Worm (Caenorhabditis elegans) whole organism, L1 larva: ENCODE data around the gene ugt-6.

Experiments
- C16A3.4 ChIP-seq: fragments of 150-350 bp; optimal IDR thresholded peaks from 2 replicates; lab custom pipeline; 2014; ENCODE audit warnings: missing biosample characterization, missing genetic modification characterization
- C34B4.2 ChIP-seq: sonication (generic microtip); optimal IDR thresholded peaks from 2 replicates; lab custom pipeline; 2017; ENCODE audit warnings: mild to moderate bottlenecking, missing genetic modification characterization, missing compliant biosample characterization
- Y116A8C.19 ChIP-seq: sonication (generic microtip); optimal IDR thresholded peaks from 2 replicates; lab custom pipeline; 2016; ENCODE audit warnings: missing compliant biosample characterization, missing genetic modification characterization, borderline replicate concordance
- aha-1 ChIP-seq: fragments of 150-350 bp; optimal IDR thresholded peaks from 2 replicates; lab custom pipeline; 2014; ENCODE audit warnings: missing biosample characterization, missing genetic modification characterization
- alr-1 ChIP-seq: fragments of 200-800 bp; sonication (Bioruptor generic); optimal IDR thresholded peaks from 2 replicates; lab custom pipeline; 2018; ENCODE audit warnings: borderline replicate concordance, mild to moderate bottlenecking, missing genetic modification characterization, missing compliant biosample characterization
- aly-2 ChIP-seq: fragments of 150-350 bp; optimal IDR thresholded peaks from 2 replicates; lab custom pipeline; 2014; ENCODE audit warnings: missing biosample characterization, missing genetic modification characterization
- ama-1 ChIP-seq: fragments of 150-350 bp; optimal IDR thresholded peaks from 2 replicates; lab custom pipeline; 2014
- blmp-1 ChIP-seq: fragments of 150-350 bp; optimal IDR thresholded peaks from 2 replicates; lab custom pipeline; 2014; ENCODE audit warnings: missing biosample characterization, missing genetic modification characterization
- ceh-63 ChIP-seq: fragments of 200-800 bp; sonication (Bioruptor generic); optimal IDR thresholded peaks from 2 replicates; lab custom pipeline; 2018; ENCODE audit warnings: mild to moderate bottlenecking, missing genetic modification characterization, missing compliant biosample characterization
- dsc-1 ChIP-seq: sonication (generic microtip); optimal IDR thresholded peaks from 2 replicates; lab custom pipeline; 2016; ENCODE audit warnings: mild to moderate bottlenecking, missing genetic modification characterization, missing compliant biosample characterization
- efl-1 ChIP-seq, 4 experiments: fragments of 150-350 bp; optimal IDR thresholded peaks in 3 of 4; peaks in 1 of 4; 1 replicate in 1 of 4; 2 replicates in 3 of 4; lab custom pipeline; 2014; ENCODE audit warnings: missing biosample characterization in 2 of 4, missing genetic modification characterization in 2 of 4, missing genetic modification reagents in 2 of 4
- efl-3 ChIP-seq: fragments of 200-800 bp; sonication (Bioruptor generic); optimal IDR thresholded peaks from 2 replicates; lab custom pipeline; 2018; ENCODE audit warnings: mild to moderate bottlenecking, missing genetic modification characterization, missing compliant biosample characterization
- egl-13 ChIP-seq: sonication (generic microtip); optimal IDR thresholded peaks from 2 replicates; lab custom pipeline; 2016; ENCODE audit warnings: missing genotype, missing genetic modification reagents, missing genetic modification characterization, missing compliant biosample characterization
- egl-27 ChIP-seq, 2 experiments: fragments of 150-350 bp in 1 of 2; sonication (generic microtip); optimal IDR thresholded peaks; 3 replicates each; lab custom pipeline; 2017 to 2018; ENCODE audit warnings: missing biosample characterization in 2 of 2, missing genetic modification characterization in 2 of 2, missing genetic modification reagents in 2 of 2
- elt-3 ChIP-seq, 6 experiments: fragments of 150-350 bp in 1 of 6; sonication (generic microtip); optimal IDR thresholded peaks; 2 replicates each; lab custom pipeline; 2017 to 2018; ENCODE audit warnings: missing biosample characterization in 6 of 6, missing genetic modification characterization in 6 of 6, inconsistent platforms in 1 of 6
- ets-5 ChIP-seq: fragments of 200-800 bp; sonication (Bioruptor generic); IDR thresholded peaks from 2 replicates; pipeline ENCODE4 v1.3.6; 2022; ENCODE audit warnings: missing genetic modification characterization, missing compliant biosample characterization
- fkh-4 ChIP-seq: sonication (generic microtip); optimal IDR thresholded peaks from 2 replicates; lab custom pipeline; 2016; ENCODE audit warnings: missing compliant biosample characterization, missing genetic modification characterization, borderline replicate concordance
- grh-1 ChIP-seq: fragments of 200-800 bp; sonication (Bioruptor generic); IDR thresholded peaks from 2 replicates; pipeline ENCODE4 v1.3.6; 2022; ENCODE audit warnings: missing genetic modification reagents, missing genetic modification characterization, missing compliant biosample characterization
- hlh-17 ChIP-seq: fragments of 200-800 bp; sonication (Bioruptor generic); optimal IDR thresholded peaks from 2 replicates; lab custom pipeline; 2018; ENCODE audit warnings: missing genetic modification characterization, mild to moderate bottlenecking, missing compliant biosample characterization, moderate library complexity, borderline replicate concordance
- jun-1 ChIP-seq: fragments of 150-350 bp; optimal IDR thresholded peaks from 2 replicates; lab custom pipeline; 2014; ENCODE audit warnings: missing biosample characterization, missing genetic modification reagents, missing genetic modification characterization
- lsy-2 ChIP-seq, 2 experiments: fragments of 150-350 bp; optimal IDR thresholded peaks; 2 replicates each; lab custom pipeline; 2014; ENCODE audit warnings: missing biosample characterization in 2 of 2, missing genetic modification characterization in 2 of 2
- mef-2 ChIP-seq: fragments of 150-350 bp; optimal IDR thresholded peaks from 2 replicates; lab custom pipeline; 2014; ENCODE audit warnings: missing biosample characterization, missing genetic modification characterization
- mep-1 ChIP-seq: fragments of 150-350 bp; optimal IDR thresholded peaks from 2 replicates; lab custom pipeline; 2014; ENCODE audit warnings: missing biosample characterization, missing genetic modification characterization
- nhr-12 ChIP-seq: sonication (generic microtip); optimal IDR thresholded peaks from 2 replicates; lab custom pipeline; 2017; ENCODE audit warnings: missing biosample characterization, missing genetic modification characterization
- nhr-20 ChIP-seq: sonication (generic microtip); optimal IDR thresholded peaks from 2 replicates; lab custom pipeline; 2016; ENCODE audit warnings: mild to moderate bottlenecking, missing genetic modification characterization, missing compliant biosample characterization
- nhr-237 ChIP-seq: fragments of 150-350 bp; optimal IDR thresholded peaks from 2 replicates; lab custom pipeline; 2014; ENCODE audit warnings: missing biosample characterization, missing genetic modification characterization
- nhr-47 ChIP-seq: sonication (generic microtip); optimal IDR thresholded peaks from 2 replicates; lab custom pipeline; 2016; ENCODE audit warnings: mild to moderate bottlenecking, missing genetic modification characterization, moderate library complexity, missing compliant biosample characterization
- nhr-71 ChIP-seq: sonication (generic microtip); optimal IDR thresholded peaks from 2 replicates; lab custom pipeline; 2016; ENCODE audit warnings: mild to moderate bottlenecking, missing genetic modification characterization, moderate library complexity, missing compliant biosample characterization
- pqm-1 ChIP-seq: sonication (generic microtip); optimal IDR thresholded peaks from 3 replicates; lab custom pipeline; 2017; ENCODE audit warnings: missing biosample characterization, missing genetic modification characterization
- rnt-1 ChIP-seq: sonication (generic microtip); optimal IDR thresholded peaks from 2 replicates; lab custom pipeline; 2016; ENCODE audit warnings: mild to moderate bottlenecking, missing genetic modification characterization, moderate library complexity, missing compliant biosample characterization
- snpc-4 ChIP-seq: fragments of 150-350 bp; optimal IDR thresholded peaks from 2 replicates; lab custom pipeline; 2014; ENCODE audit warnings: missing biosample characterization, missing genetic modification characterization
- swsn-7 ChIP-seq: sonication (generic microtip); optimal IDR thresholded peaks from 2 replicates; lab custom pipeline; 2016; ENCODE audit warnings: missing genetic modification characterization, missing compliant biosample characterization
- tbx-2 ChIP-seq: sonication (generic microtip); optimal IDR thresholded peaks from 2 replicates; lab custom pipeline; 2016; ENCODE audit warnings: missing genetic modification characterization, missing compliant biosample characterization
- tlp-1 ChIP-seq: fragments of 150-350 bp; optimal IDR thresholded peaks from 2 replicates; lab custom pipeline; 2014; ENCODE audit warnings: missing biosample characterization, missing genetic modification characterization
- unc-130 ChIP-seq: fragments of 150-350 bp; optimal IDR thresholded peaks from 2 replicates; lab custom pipeline; 2017; ENCODE audit warnings: missing biosample characterization, missing genetic modification characterization, inconsistent platforms
- unc-62 ChIP-seq: fragments of 150-350 bp; optimal IDR thresholded peaks from 2 replicates; lab custom pipeline; 2014; ENCODE audit warnings: missing biosample characterization, missing genetic modification reagents, missing genetic modification characterization
- vab-15 ChIP-seq: sonication (generic microtip); optimal IDR thresholded peaks from 2 replicates; lab custom pipeline; 2017; ENCODE audit warnings: missing genotype, mild to moderate bottlenecking, missing genetic modification characterization, missing compliant biosample characterization
- xbp-1 ChIP-seq: sonication (generic microtip); optimal IDR thresholded peaks from 2 replicates; lab custom pipeline; 2016; ENCODE audit warnings: missing genetic modification characterization, missing compliant biosample characterization
- ztf-11 ChIP-seq, 2 experiments: sonication (generic microtip); optimal IDR thresholded peaks; 2 replicates each; lab custom pipeline; 2016 to 2017; ENCODE audit warnings: missing genetic modification characterization in 2 of 2, missing biosample characterization in 1 of 2, missing compliant biosample characterization in 1 of 2
- ztf-4 ChIP-seq: fragments of 150-350 bp; optimal IDR thresholded peaks from 2 replicates; lab custom pipeline; 2014; ENCODE audit warnings: missing biosample characterization, missing genetic modification characterization

Gene ugt-6

ce11 chrV:12797992-12798391 is at the start of gene ugt-6:
ugt-6 (minus strand) TSS chrV:12798224.
- TF ChIP-seq unc-62 (GFP tag; lab: Kevin White, UChicago) = no peak
- no peak for TF ChIP-seq ceh-63 (GFP tag; lab: Kevin White, UChicago)
- TF ChIP-seq grh-1 (GFP tag; lab: Robert Waterston, UW) = no peak
- TF ChIP-seq egl-13 (tag; lab: Kevin White, UChicago) = no peak
- TF ChIP-seq nhr-71 = no peak
- no peak for TF ChIP-seq fkh-4 (tag; lab: Kevin White, UChicago)
- no peak for TF ChIP-seq blmp-1 (tag; lab: Kevin White, UChicago)
- TF ChIP-seq tlp-1 (tag; lab: Kevin White, UChicago) = no peak
- TF ChIP-seq pqm-1 = no peak
- TF ChIP-seq xbp-1 (tag; lab: Kevin White, UChicago) = no peak
- TF ChIP-seq snpc-4 (tag; lab: Kevin White, UChicago) = no peak
- no peak for TF ChIP-seq nhr-20 (tag; lab: Kevin White, UChicago)
- no peak for TF ChIP-seq swsn-7 (tag; lab: Kevin White, UChicago)
- no peak for TF ChIP-seq C34B4.2 (tag; lab: Kevin White, UChicago)
- TF ChIP-seq nhr-12 (tag; lab: Kevin White, UChicago) = no peak

ce11 chrV:12845247-12845646 is 47.2 kb upstream of the ugt-6 start, which contains the start of gene C44H9.6:
C44H9.6 (minus strand) TSS chrV:12845347.
- TF ChIP-seq ama-1 (lab: Kevin White, UChicago) = no peak
- no peak for TF ChIP-seq efl-1 (optimal IDR thresholded peaks at IDR 0.05; lab: Kevin White, UChicago)
- peak in 1 of 2 experiments; percentile 67 for TF ChIP-seq efl-1 (GFP tag; optimal IDR thresholded peaks at IDR 0.05 in 1 of 2; lab: Kevin White, UChicago)
- TF ChIP-seq elt-3 (tag; optimal IDR thresholded peaks at IDR 0.05; lab: Kevin White, UChicago) = no peak

ce11 chrV:12844748-12845147 is 46.7 kb upstream of the ugt-6 start:
- TF ChIP-seq jun-1 (tag; lab: Kevin White, UChicago) (no peak), hlh-17 (GFP tag; lab: Kevin White, UChicago) (no peak)

- no peak for TF ChIP-seq mef-2 (tag; lab: Kevin White, UChicago)
- no peak for TF ChIP-seq nhr-237
- no peak for TF ChIP-seq unc-130 (tag; lab: Kevin White, UChicago)
- TF ChIP-seq ets-5 (GFP tag; lab: Robert Waterston, UW) = no peak
- no peak for TF ChIP-seq jun-1 (tag; lab: Kevin White, UChicago)
- no peak for TF ChIP-seq efl-3 (GFP tag; lab: Kevin White, UChicago)
- TF ChIP-seq nhr-12 (tag; lab: Kevin White, UChicago) = no peak
- TF ChIP-seq dsc-1 (tag; lab: Kevin White, UChicago) = no peak
- TF ChIP-seq snpc-4 (tag; lab: Kevin White, UChicago) = no peak
- no peak for TF ChIP-seq vab-15 (tag; lab: Kevin White, UChicago)
- TF ChIP-seq ztf-4 (tag; lab: Kevin White, UChicago) = no peak
- no peak for TF ChIP-seq aha-1 (tag; lab: Kevin White, UChicago)
- TF ChIP-seq nhr-71 = no peak
- no peak for TF ChIP-seq alr-1
- TF ChIP-seq mep-1 (tag; lab: Kevin White, UChicago) = no peak
These were observed 37.4 kb upstream of the ugt-6 start, which contains the start of gene C44H9.4 for ce11 chrV:12835388-12835787. C44H9.4 (plus strand) TSS chrV:12835688.

- no peak for TF ChIP-seq lsy-2 (tag; optimal IDR thresholded peaks at IDR 0.05; lab: Kevin White, UChicago)
- TF ChIP-seq unc-130 (tag; lab: Kevin White, UChicago) = no peak
- TF ChIP-seq swsn-7 (tag; lab: Kevin White, UChicago) = no peak
- no peak for TF ChIP-seq mef-2 (tag; lab: Kevin White, UChicago)
- TF ChIP-seq alr-1 = no peak
- no peak for TF ChIP-seq tbx-2
- TF ChIP-seq Y116A8C.19 = no peak
- no peak for TF ChIP-seq ztf-4 (tag; lab: Kevin White, UChicago)
- no peak for TF ChIP-seq aha-1 (tag; lab: Kevin White, UChicago)
- TF ChIP-seq egl-27 (tag; optimal IDR thresholded peaks at IDR 0.05; lab: Kevin White, UChicago) = no peak
- TF ChIP-seq ztf-11 (tag; optimal IDR thresholded peaks at IDR 0.05; lab: Kevin White, UChicago) = no peak
- TF ChIP-seq C16A3.4 = no peak
- TF ChIP-seq aly-2 (tag; lab: Kevin White, UChicago) = no peak
- TF ChIP-seq pqm-1 = no peak
- no peak for TF ChIP-seq rnt-1
- TF ChIP-seq efl-1 (optimal IDR thresholded peaks at IDR 0.05; lab: Kevin White, UChicago) = no peak
- no peak for TF ChIP-seq efl-1 (GFP tag; optimal IDR thresholded peaks at IDR 0.05 in 1 of 2; lab: Kevin White, UChicago)
- no peak for TF ChIP-seq nhr-47
These were observed 29.2 kb upstream of the ugt-6 start, which contains the start of gene ugt-15 for ce11 chrV:12827219-12827618. ugt-15 (plus strand) TSS chrV:12827519.
